ENCODE assay signal across 4 fruit fly cellular contexts in the genomic region with DNA sequence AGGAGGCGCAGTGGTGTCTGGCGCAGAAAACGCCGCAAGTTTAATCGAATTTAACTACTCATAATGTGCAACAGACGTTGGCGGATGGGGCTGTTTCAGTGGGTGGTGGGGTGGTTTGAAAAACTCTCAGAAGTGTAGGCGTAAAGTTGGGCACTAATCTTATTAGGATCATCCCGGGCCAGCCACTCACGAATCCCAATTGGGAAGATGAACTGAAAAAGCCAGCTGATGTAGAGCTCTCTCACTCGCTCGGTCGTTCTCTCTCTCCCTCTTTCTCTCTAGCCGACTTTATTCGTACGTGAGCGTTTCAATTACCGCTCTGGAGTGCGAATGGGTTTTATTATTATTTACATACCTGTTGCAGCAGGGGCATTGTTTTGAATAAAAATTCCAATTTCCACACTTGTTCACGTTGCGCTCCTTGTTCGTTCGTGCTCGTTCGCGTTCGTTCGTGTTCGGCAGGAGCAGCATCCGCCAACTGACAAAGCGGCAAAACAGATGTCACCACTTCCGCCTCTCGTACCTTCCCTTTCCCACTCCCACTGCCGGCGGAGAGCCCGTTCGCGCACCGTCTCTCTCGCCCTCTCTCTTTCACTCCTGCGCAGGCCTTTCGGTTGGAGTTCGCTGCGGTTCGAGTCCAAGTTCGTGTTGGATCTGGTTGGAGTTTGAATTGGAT.
TF ChIP-seq lines count a peak whose summit lies in the region.

No protein-coding gene starts in this region.

- TF ChIP-seq CTCF in whole organism, embryonic (GFP tag; optimal IDR thresholded peaks at IDR 0.05; lab: Kevin White, UChicago): no peak

TF ChIP-seq in whole organism, embryonic, 481 proteins besides CTCF, POLR2A, EP300 and RAD21 (continues in another document):
- TF ChIP-seq Deaf1 (tag; optimal IDR thresholded peaks at IDR 0.05; lab: Kevin White, UChicago): peak; percentile 93
- peak; percentile 93 for TF ChIP-seq Elba2 (GFP tag; optimal IDR thresholded peaks at IDR 0.05; lab: Kevin White, UChicago)
- TF ChIP-seq chinmo (GFP tag; IDR thresholded peaks at IDR 0.05; lab: Robert Waterston, UW; ENCODE audit: partially characterized antibody): 0 out of 4 replicates have a peak, but pooled peaks have one; percentile 53
- peak; percentile 58 for TF ChIP-seq ewg (GFP tag; optimal IDR thresholded peaks at IDR 0.05; lab: Kevin White, UChicago)
- 0 out of 2 replicates have a peak, but pooled peaks have one; percentile 12 for TF ChIP-seq CG8765 (GFP tag; IDR thresholded peaks at IDR 0.05; lab: Robert Waterston, UW)
- peak; percentile 36 for TF ChIP-seq CG8478 (optimal IDR thresholded peaks at IDR 0.05; lab: Kevin White, UChicago)
- peak; percentile 58 for TF ChIP-seq CG10321 (GFP tag; IDR thresholded peaks at IDR 0.05; lab: Robert Waterston, UW)
- TF ChIP-seq Sox102F (GFP tag; optimal IDR thresholded peaks at IDR 0.05; lab: Kevin White, UChicago): no peak
- TF ChIP-seq D (optimal IDR thresholded peaks at IDR 0.05; lab: Kevin White, UChicago): peak; percentile 49
- TF ChIP-seq D (GFP tag; optimal IDR thresholded peaks at IDR 0.05; lab: Kevin White, UChicago): no peak
- peak; percentile 57 for TF ChIP-seq abd-A (tag; optimal IDR thresholded peaks at IDR 0.05; lab: Kevin White, UChicago)
- TF ChIP-seq scrt (GFP tag; optimal IDR thresholded peaks at IDR 0.05; lab: Kevin White, UChicago): peak; percentile 92
- TF ChIP-seq insv (GFP tag; optimal IDR thresholded peaks at IDR 0.05; lab: Kevin White, UChicago): peak; percentile 2 to 85
- TF ChIP-seq crp (GFP tag; optimal IDR thresholded peaks at IDR 0.05; lab: Kevin White, UChicago): peak in 1 of 2 experiments; percentile 37
- TF ChIP-seq CG2199 (GFP tag; IDR thresholded peaks at IDR 0.05; lab: Robert Waterston, UW): no peak
- peak; percentile 31; the same call in 1 of the 2 replicates for TF ChIP-seq crol (GFP tag; IDR thresholded peaks at IDR 0.05; lab: Robert Waterston, UW)
- peak; percentile 96 for TF ChIP-seq p53 (GFP tag; optimal IDR thresholded peaks at IDR 0.05; lab: Kevin White, UChicago)
- TF ChIP-seq Neu2 (GFP tag; optimal IDR thresholded peaks at IDR 0.05; lab: Kevin White, UChicago; ENCODE audit: borderline replicate concordance): no peak
- TF ChIP-seq cad (GFP tag; optimal IDR thresholded peaks at IDR 0.05; lab: Kevin White, UChicago): peak; percentile 36

TF ChIP-seq in whole organism, prepupa, 60 proteins besides CTCF, POLR2A, EP300 and RAD21:
- TF ChIP-seq CG1621 (tag; optimal IDR thresholded peaks at IDR 0.05; lab: Kevin White, UChicago) (peak; percentile 40), CG11294 (GFP tag; IDR thresholded peaks at IDR 0.05; lab: Robert Waterston, UW) (no peak), CG6276 (GFP tag; optimal IDR thresholded peaks at IDR 0.05; lab: Kevin White, UChicago) (no peak), CG3919 (GFP tag; optimal IDR thresholded peaks at IDR 0.05; lab: Kevin White, UChicago) (peak; percentile 27), CG6854 (GFP tag; optimal IDR thresholded peaks at IDR 0.05; lab: Kevin White, UChicago) (peak; percentile 5), CG6808 (GFP tag; optimal IDR thresholded peaks at IDR 0.05; lab: Kevin White, UChicago) (no peak), ss (GFP tag; optimal IDR thresholded peaks at IDR 0.05; lab: Kevin White, UChicago) (peak in 1 of 2 experiments; percentile 9)

TF ChIP-seq in whole organism, pupa, 21 proteins besides CTCF, POLR2A, EP300 and RAD21:
- TF ChIP-seq EcR (GFP tag; optimal IDR thresholded peaks at IDR 0.05; lab: Kevin White, UChicago) (no peak), Ets98B (GFP tag; IDR thresholded peaks at IDR 0.05; lab: Robert Waterston, UW) (no peak), CG17806 (tag; optimal IDR thresholded peaks at IDR 0.05; lab: Kevin White, UChicago) (no peak), CG10348 (GFP tag; IDR thresholded peaks at IDR 0.05; lab: Robert Waterston, UW) (no peak), CG8301 (tag; optimal IDR thresholded peaks at IDR 0.05; lab: Kevin White, UChicago) (no peak), CG32121 (GFP tag; IDR thresholded peaks at IDR 0.05; lab: Robert Waterston, UW) (no peak), CG15710 (tag; optimal IDR thresholded peaks at IDR 0.05; lab: Kevin White, UChicago) (no peak), gl (tag; optimal IDR thresholded peaks at IDR 0.05; lab: Kevin White, UChicago) (no peak), CG34367 (tag; optimal IDR thresholded peaks at IDR 0.05; lab: Kevin White, UChicago) (no peak), CG13204 (GFP tag; optimal IDR thresholded peaks at IDR 0.05; lab: Kevin White, UChicago) (peak; percentile 73), CG4496 (GFP tag; IDR thresholded peaks at IDR 0.05; lab: Robert Waterston, UW) (peak; percentile 70), Pif1A (GFP tag; optimal IDR thresholded peaks at IDR 0.05; lab: Kevin White, UChicago) (no peak), D1 (tag; optimal IDR thresholded peaks at IDR 0.05; lab: Kevin White, UChicago) (no peak), rn (GFP tag; IDR thresholded peaks at IDR 0.05; lab: Robert Waterston, UW) (no peak), CG9948 (tag; optimal IDR thresholded peaks at IDR 0.05; lab: Kevin White, UChicago) (no peak), CG12605 (GFP tag; IDR thresholded peaks at IDR 0.05; lab: Robert Waterston, UW) (peak; percentile 66), fd96Ca (GFP tag; IDR thresholded peaks at IDR 0.05; lab: Robert Waterston, UW) (no peak), Pif1B (GFP tag; optimal IDR thresholded peaks at IDR 0.05; lab: Kevin White, UChicago) (no peak), CG14655 (GFP tag; optimal IDR thresholded peaks at IDR 0.05; lab: Kevin White, UChicago) (no peak), Snoo (tag; optimal IDR thresholded peaks at IDR 0.05; lab: Kevin White, UChicago) (no peak), CG8159 (tag; optimal IDR thresholded peaks at IDR 0.05; lab: Kevin White, UChicago) (peak; percentile 5)

TF ChIP-seq in whole organism, wandering third instar larva, 38 proteins besides CTCF, POLR2A, EP300 and RAD21:
- no peak for TF ChIP-seq foxo (GFP tag; optimal IDR thresholded peaks at IDR 0.05; lab: Kevin White, UChicago)
- TF ChIP-seq jim (GFP tag; optimal IDR thresholded peaks at IDR 0.05; lab: Kevin White, UChicago): no peak
- TF ChIP-seq Dif (GFP tag; optimal IDR thresholded peaks at IDR 0.05; lab: Kevin White, UChicago; ENCODE audit: partially characterized antibody): peak; percentile 66

Comparison
In these comparisons a context has a peak if more than half of its experiments do, and no peak if none do; other contexts are left out.
1. Of the 7 proteins assayed by ChIP-seq in both whole organism, embryonic and whole organism, prepupa: peak only in whole organism, embryonic: none; only in whole organism, prepupa: CG6854; in both: none; in neither: 6.